Fruit fly (Drosophila melanogaster) ovary, adult (tissue): ENCODE results near the gene Naprt.

Source experiments
- CG17801 ChIP-seq: fragments of 200-800 bp; optimal IDR thresholded peaks from 2 replicates; lab custom pipeline; 2019; ENCODE audit warnings: missing biosample characterization, mild to moderate bottlenecking, missing genetic modification characterization, moderate library complexity; ENCODE audit not compliant: partially characterized antibody

The Naprt gene

dm6 chr2L:4195672-4196281, 2.1 kb downstream of the Naprt start:
- TF ChIP-seq CG17801, result no peak

dm6 chr2L:4187631-4188173, 10.2 kb downstream of the Naprt start, which contains the start of the genes Tbcc and lectin-24Db:
Tbcc (minus strand) TSS chr2L:4187793.
lectin-24Db (plus strand) TSS chr2L:4188123.
- TF ChIP-seq CG17801, result no peak

dm6 chr2L:4185269-4186024, 12.4 kb downstream of the Naprt start:
- peak; percentile 44 for TF ChIP-seq CG17801

dm6 chr2L:4179960-4180359, 17.9 kb downstream of the Naprt start:
- TF ChIP-seq CG17801, result no peak

dm6 chr2L:4179386-4179785, 18.5 kb downstream of the Naprt start:
- no peak for TF ChIP-seq CG17801

dm6 chr2L:4166034-4166433, 31.8 kb downstream of the Naprt start, which contains the start of gene Or24a:
Or24a (minus strand) TSS chr2L:4166134.
- no peak for TF ChIP-seq CG17801

- no peak for TF ChIP-seq CG17801
These were observed 48.9 kb downstream of the Naprt start, which contains the start of gene CG2955 for dm6 chr2L:4148979-4149378. CG2955 (plus strand) TSS chr2L:4149279.

dm6 chr2L:4146317-4146716, 51.6 kb downstream of the Naprt start:
- TF ChIP-seq CG17801, result no peak
